Worm (Caenorhabditis elegans) whole organism, L1 larva: ENCODE results near the gene ptc-3.

ENCODE experiments used
- C34B4.2 ChIP-seq: sonication (generic microtip); optimal IDR thresholded peaks from 2 replicates; lab custom pipeline; 2017; ENCODE audit warnings: mild to moderate bottlenecking, missing genetic modification characterization, missing compliant biosample characterization
- alr-1 ChIP-seq: fragments of 200-800 bp; sonication (Bioruptor generic); optimal IDR thresholded peaks from 2 replicates; lab custom pipeline; 2018; ENCODE audit warnings: borderline replicate concordance, mild to moderate bottlenecking, missing genetic modification characterization, missing compliant biosample characterization
- blmp-1 ChIP-seq: fragments of 150-350 bp; optimal IDR thresholded peaks from 2 replicates; lab custom pipeline; 2014; ENCODE audit warnings: missing biosample characterization, missing genetic modification characterization
- ceh-8 ChIP-seq: fragments of 200-800 bp; sonication (Bioruptor generic); optimal IDR thresholded peaks from 2 replicates; lab custom pipeline; 2018; ENCODE audit warnings: mild to moderate bottlenecking, missing genetic modification characterization, moderate library complexity, missing compliant biosample characterization
- ceh-82 ChIP-seq, 3 experiments: fragments of 150-350 bp in 1 of 3; sonication (generic microtip) in 2 of 3; optimal IDR thresholded peaks; 2 replicates each; lab custom pipeline; 2014 to 2017; ENCODE audit warnings: missing biosample characterization in 3 of 3, missing genetic modification characterization in 3 of 3
- ceh-90 ChIP-seq: sonication (generic microtip); optimal IDR thresholded peaks from 2 replicates; lab custom pipeline; 2016; ENCODE audit warnings: missing genetic modification characterization, missing compliant biosample characterization
- efl-1 ChIP-seq, 4 experiments: fragments of 150-350 bp; optimal IDR thresholded peaks in 3 of 4; peaks in 1 of 4; 1 replicate in 1 of 4; 2 replicates in 3 of 4; lab custom pipeline; 2014; ENCODE audit warnings: missing biosample characterization in 2 of 4, missing genetic modification characterization in 2 of 4, missing genetic modification reagents in 2 of 4
- elt-3 ChIP-seq, 6 experiments: fragments of 150-350 bp in 1 of 6; sonication (generic microtip); optimal IDR thresholded peaks; 2 replicates each; lab custom pipeline; 2017 to 2018; ENCODE audit warnings: missing biosample characterization in 6 of 6, missing genetic modification characterization in 6 of 6, inconsistent platforms in 1 of 6
- ets-5 ChIP-seq: fragments of 200-800 bp; sonication (Bioruptor generic); IDR thresholded peaks from 2 replicates; pipeline ENCODE4 v1.3.6; 2022; ENCODE audit warnings: missing genetic modification characterization, missing compliant biosample characterization
- fkh-4 ChIP-seq: sonication (generic microtip); optimal IDR thresholded peaks from 2 replicates; lab custom pipeline; 2016; ENCODE audit warnings: missing compliant biosample characterization, missing genetic modification characterization, borderline replicate concordance
- grh-1 ChIP-seq: fragments of 200-800 bp; sonication (Bioruptor generic); IDR thresholded peaks from 2 replicates; pipeline ENCODE4 v1.3.6; 2022; ENCODE audit warnings: missing genetic modification reagents, missing genetic modification characterization, missing compliant biosample characterization
- hlh-17 ChIP-seq: fragments of 200-800 bp; sonication (Bioruptor generic); optimal IDR thresholded peaks from 2 replicates; lab custom pipeline; 2018; ENCODE audit warnings: missing genetic modification characterization, mild to moderate bottlenecking, missing compliant biosample characterization, moderate library complexity, borderline replicate concordance
- isw-1 ChIP-seq: fragments of 200-800 bp; sonication (Bioruptor generic); IDR thresholded peaks from 2 replicates; pipeline ENCODE4 v1.3.6; 2022; ENCODE audit warnings: missing genetic modification characterization, missing compliant biosample characterization
- lin-14 ChIP-seq: fragments of 200-800 bp; sonication (Bioruptor generic); optimal IDR thresholded peaks from 2 replicates; lab custom pipeline; 2018; ENCODE audit warnings: mild to moderate bottlenecking, missing genetic modification characterization, moderate library complexity, missing compliant biosample characterization
- lin-15B ChIP-seq: fragments of 150-350 bp; sonication (generic microtip); optimal IDR thresholded peaks from 3 replicates; lab custom pipeline; 2014; ENCODE audit warnings: missing biosample characterization, missing genetic modification characterization
- lin-35 ChIP-seq, 2 experiments: fragments of 150-350 bp; optimal IDR thresholded peaks; 2 replicates each; lab custom pipeline; 2014; ENCODE audit warnings: missing biosample characterization in 2 of 2, missing genetic modification characterization in 2 of 2, missing genetic modification reagents in 2 of 2
- lin-39 ChIP-seq: fragments of 150-350 bp; optimal IDR thresholded peaks from 2 replicates; lab custom pipeline; 2014; ENCODE audit warnings: missing biosample characterization, missing genetic modification reagents, missing genetic modification characterization
- mef-2 ChIP-seq: fragments of 150-350 bp; optimal IDR thresholded peaks from 2 replicates; lab custom pipeline; 2014; ENCODE audit warnings: missing biosample characterization, missing genetic modification characterization
- mep-1 ChIP-seq: fragments of 150-350 bp; optimal IDR thresholded peaks from 2 replicates; lab custom pipeline; 2014; ENCODE audit warnings: missing biosample characterization, missing genetic modification characterization
- nhr-11 ChIP-seq: fragments of 150-350 bp; optimal IDR thresholded peaks from 2 replicates; lab custom pipeline; 2014; ENCODE audit warnings: missing biosample characterization, missing genetic modification characterization
- nhr-19 ChIP-seq: fragments of 200-800 bp; sonication (Bioruptor generic); conservative IDR thresholded peaks from 2 replicates; pipeline ENCODE4 v1.3.6; 2022; ENCODE audit warnings: missing genetic modification characterization, missing compliant biosample characterization
- nhr-20 ChIP-seq: sonication (generic microtip); optimal IDR thresholded peaks from 2 replicates; lab custom pipeline; 2016; ENCODE audit warnings: mild to moderate bottlenecking, missing genetic modification characterization, missing compliant biosample characterization
- nhr-237 ChIP-seq: fragments of 150-350 bp; optimal IDR thresholded peaks from 2 replicates; lab custom pipeline; 2014; ENCODE audit warnings: missing biosample characterization, missing genetic modification characterization
- nhr-28 ChIP-seq: fragments of 150-350 bp; optimal IDR thresholded peaks from 2 replicates; lab custom pipeline; 2014; ENCODE audit warnings: missing biosample characterization, missing genetic modification characterization
- nhr-47 ChIP-seq: sonication (generic microtip); optimal IDR thresholded peaks from 2 replicates; lab custom pipeline; 2016; ENCODE audit warnings: mild to moderate bottlenecking, missing genetic modification characterization, moderate library complexity, missing compliant biosample characterization
- nhr-90 ChIP-seq: sonication (generic microtip); optimal IDR thresholded peaks from 2 replicates; lab custom pipeline; 2016; ENCODE audit warnings: mild to moderate bottlenecking, missing genetic modification characterization, missing compliant biosample characterization; ENCODE audit not compliant: poor library complexity
- pax-3 ChIP-seq: fragments of 200-800 bp; sonication (Bioruptor generic); optimal IDR thresholded peaks from 2 replicates; lab custom pipeline; 2018; ENCODE audit warnings: mild to moderate bottlenecking, missing genetic modification characterization, moderate library complexity, missing compliant biosample characterization
- pqm-1 ChIP-seq: sonication (generic microtip); optimal IDR thresholded peaks from 3 replicates; lab custom pipeline; 2017; ENCODE audit warnings: missing biosample characterization, missing genetic modification characterization
- rnt-1 ChIP-seq: sonication (generic microtip); optimal IDR thresholded peaks from 2 replicates; lab custom pipeline; 2016; ENCODE audit warnings: mild to moderate bottlenecking, missing genetic modification characterization, moderate library complexity, missing compliant biosample characterization
- skn-1 ChIP-seq: fragments of 150-350 bp; optimal IDR thresholded peaks from 2 replicates; lab custom pipeline; 2014; ENCODE audit warnings: missing biosample characterization, missing genetic modification characterization
- sox-4 ChIP-seq: sonication (generic microtip); optimal IDR thresholded peaks from 2 replicates; lab custom pipeline; 2016; ENCODE audit warnings: missing genetic modification characterization, missing compliant biosample characterization
- sptf-1 ChIP-seq: fragments of 150-350 bp; optimal IDR thresholded peaks from 2 replicates; lab custom pipeline; 2014; ENCODE audit warnings: missing biosample characterization, missing genetic modification characterization
- sup-37 ChIP-seq: fragments of 200-800 bp; sonication (Bioruptor generic); optimal IDR thresholded peaks from 2 replicates; lab custom pipeline; 2018; ENCODE audit warnings: mild to moderate bottlenecking, missing genetic modification characterization, missing compliant biosample characterization
- unc-30 ChIP-seq: sonication (generic microtip); optimal IDR thresholded peaks from 2 replicates; lab custom pipeline; 2017; ENCODE audit warnings: missing biosample characterization, missing genetic modification characterization
- unc-62 ChIP-seq: fragments of 150-350 bp; optimal IDR thresholded peaks from 2 replicates; lab custom pipeline; 2014; ENCODE audit warnings: missing biosample characterization, missing genetic modification reagents, missing genetic modification characterization
- xbp-1 ChIP-seq: sonication (generic microtip); optimal IDR thresholded peaks from 2 replicates; lab custom pipeline; 2016; ENCODE audit warnings: missing genetic modification characterization, missing compliant biosample characterization
- zag-1 ChIP-seq: fragments of 150-350 bp; optimal IDR thresholded peaks from 2 replicates; lab custom pipeline; 2014; ENCODE audit warnings: missing biosample characterization, missing genetic modification characterization
- ztf-4 ChIP-seq: fragments of 150-350 bp; optimal IDR thresholded peaks from 2 replicates; lab custom pipeline; 2014; ENCODE audit warnings: missing biosample characterization, missing genetic modification characterization

ptc-3 gene

ce11 chrII:2864229-2864628 lies 11.8 kb upstream of the ptc-3 start, which contains the start of gene Y110A2AL.5:
Gene Y110A2AL.5 (plus strand): TSS chrII:2864529.
- no peak for TF ChIP-seq sptf-1 (tag; lab: Kevin White, UChicago)
- no peak for TF ChIP-seq grh-1 (GFP tag; lab: Robert Waterston, UW)
- TF ChIP-seq mep-1 (tag; lab: Kevin White, UChicago), result no peak
- no peak for TF ChIP-seq blmp-1 (tag; lab: Kevin White, UChicago)
- no peak for TF ChIP-seq alr-1 (tag; lab: Kevin White, UChicago)
- no peak for TF ChIP-seq ets-5
- TF ChIP-seq ztf-4 (tag; lab: Kevin White, UChicago), result no peak
- TF ChIP-seq rnt-1 (tag; lab: Kevin White, UChicago), result no peak
- TF ChIP-seq nhr-28 (tag; lab: Kevin White, UChicago), result no peak
- no peak for TF ChIP-seq ceh-90
- no peak for TF ChIP-seq lin-35 (GFP tag; optimal IDR thresholded peaks at IDR 0.05; lab: Kevin White, UChicago)
- no peak for TF ChIP-seq nhr-47
- TF ChIP-seq xbp-1 (tag; lab: Kevin White, UChicago), result no peak
- no peak for TF ChIP-seq sup-37 (GFP tag; lab: Kevin White, UChicago)
- TF ChIP-seq lin-15B (tag; lab: Kevin White, UChicago), result no peak
- no peak for TF ChIP-seq nhr-19 (GFP tag; lab: Robert Waterston, UW)
- no peak for TF ChIP-seq sox-4 (tag; lab: Kevin White, UChicago)
- no peak for TF ChIP-seq nhr-11 (tag; lab: Kevin White, UChicago)
- TF ChIP-seq, all 84 proteins: peak for 0

DNA sequence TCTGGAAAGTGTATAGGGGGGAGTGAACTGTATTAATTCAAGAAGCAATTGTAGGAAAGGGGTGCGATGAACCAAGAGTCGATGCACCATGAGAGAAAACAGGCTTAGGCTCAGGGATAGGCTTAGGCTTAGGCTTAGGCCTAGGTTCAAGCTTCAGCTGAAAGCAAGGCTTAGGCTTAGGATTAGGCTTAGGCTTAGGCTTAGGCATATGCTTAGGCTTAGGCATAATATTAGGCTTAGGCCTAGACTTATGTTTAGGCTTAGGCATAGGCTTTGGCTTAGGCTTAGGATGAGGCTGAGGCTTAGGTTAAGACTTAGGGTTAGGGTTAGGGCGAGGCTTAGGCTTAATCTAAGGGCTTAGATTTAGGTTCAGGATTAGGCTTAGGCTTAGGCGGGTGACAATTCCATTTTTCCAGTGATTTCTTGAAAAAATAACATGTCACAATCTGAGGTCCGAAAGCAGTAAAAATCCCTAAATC lies 10.2 kb upstream of the ptc-3 start:
- no peak for TF ChIP-seq nhr-90 (tag; lab: Kevin White, UChicago)
- TF ChIP-seq efl-1 (optimal IDR thresholded peaks at IDR 0.05; lab: Kevin White, UChicago), result no peak
- peak in 1 of 2 experiments; percentile 37 for TF ChIP-seq efl-1 (GFP tag; optimal IDR thresholded peaks at IDR 0.05 in 1 of 2; lab: Kevin White, UChicago)
- TF ChIP-seq unc-62 (GFP tag; lab: Kevin White, UChicago), result no peak

DNA sequence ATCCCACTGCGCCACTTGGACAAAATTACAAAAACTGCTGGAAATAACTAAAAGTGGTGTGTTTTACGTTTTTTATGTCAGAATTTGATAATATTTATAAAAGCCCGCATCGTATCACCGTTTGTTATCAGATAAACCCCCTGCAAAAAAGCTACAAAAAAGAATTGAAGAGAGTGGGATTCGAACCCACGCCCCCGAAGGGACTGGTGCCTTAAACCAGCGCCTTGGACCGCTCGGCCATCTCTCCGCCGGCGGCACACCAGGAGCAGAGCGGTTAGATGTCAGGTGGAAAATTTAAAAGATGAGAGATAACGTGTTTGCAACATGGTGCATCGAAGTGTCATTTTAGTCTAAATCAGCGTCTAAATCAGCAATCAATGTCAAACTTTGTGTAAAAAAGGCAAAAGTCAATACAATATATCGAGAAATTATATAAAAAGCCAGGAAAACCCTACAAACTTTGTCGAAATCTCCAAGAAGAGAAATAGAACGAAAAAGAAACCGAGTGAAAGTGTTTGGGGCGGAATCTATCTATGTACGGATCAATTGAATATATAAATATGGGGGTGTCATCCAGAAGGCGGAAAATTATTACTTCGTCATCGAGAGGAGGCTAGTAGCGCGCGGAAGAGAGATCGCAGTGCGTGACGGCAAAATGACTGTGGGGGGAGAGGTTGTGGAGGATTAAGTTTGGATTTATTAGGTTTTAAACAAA lies 9.1 kb upstream of the ptc-3 start:
- TF ChIP-seq elt-3 (tag; optimal IDR thresholded peaks at IDR 0.05; lab: Kevin White, UChicago) (no peak), lin-14 (GFP tag; lab: Kevin White, UChicago) (peak; percentile 9), ceh-82 (tag; optimal IDR thresholded peaks at IDR 0.05; lab: Kevin White, UChicago) (peak in 1 of 3 experiments; percentile 26), mef-2 (tag; lab: Kevin White, UChicago) (no peak), blmp-1 (tag; lab: Kevin White, UChicago) (peak; percentile 89), nhr-20 (tag; lab: Kevin White, UChicago) (peak; percentile 18), pqm-1 (tag; lab: Kevin White, UChicago) (no peak), skn-1 (tag; lab: Kevin White, UChicago) (peak; percentile 7), alr-1 (tag; lab: Kevin White, UChicago) (no peak), isw-1 (no peak), rnt-1 (tag; lab: Kevin White, UChicago) (peak; percentile 51), xbp-1 (tag; lab: Kevin White, UChicago) (no peak), efl-1 (optimal IDR thresholded peaks at IDR 0.05; lab: Kevin White, UChicago) (no peak), efl-1 (GFP tag; optimal IDR thresholded peaks at IDR 0.05 in 1 of 2; lab: Kevin White, UChicago) (peak in 1 of 2 experiments; percentile 86), lin-35 (GFP tag; optimal IDR thresholded peaks at IDR 0.05; lab: Kevin White, UChicago) (peak in 1 of 2 experiments; percentile 30)

DNA sequence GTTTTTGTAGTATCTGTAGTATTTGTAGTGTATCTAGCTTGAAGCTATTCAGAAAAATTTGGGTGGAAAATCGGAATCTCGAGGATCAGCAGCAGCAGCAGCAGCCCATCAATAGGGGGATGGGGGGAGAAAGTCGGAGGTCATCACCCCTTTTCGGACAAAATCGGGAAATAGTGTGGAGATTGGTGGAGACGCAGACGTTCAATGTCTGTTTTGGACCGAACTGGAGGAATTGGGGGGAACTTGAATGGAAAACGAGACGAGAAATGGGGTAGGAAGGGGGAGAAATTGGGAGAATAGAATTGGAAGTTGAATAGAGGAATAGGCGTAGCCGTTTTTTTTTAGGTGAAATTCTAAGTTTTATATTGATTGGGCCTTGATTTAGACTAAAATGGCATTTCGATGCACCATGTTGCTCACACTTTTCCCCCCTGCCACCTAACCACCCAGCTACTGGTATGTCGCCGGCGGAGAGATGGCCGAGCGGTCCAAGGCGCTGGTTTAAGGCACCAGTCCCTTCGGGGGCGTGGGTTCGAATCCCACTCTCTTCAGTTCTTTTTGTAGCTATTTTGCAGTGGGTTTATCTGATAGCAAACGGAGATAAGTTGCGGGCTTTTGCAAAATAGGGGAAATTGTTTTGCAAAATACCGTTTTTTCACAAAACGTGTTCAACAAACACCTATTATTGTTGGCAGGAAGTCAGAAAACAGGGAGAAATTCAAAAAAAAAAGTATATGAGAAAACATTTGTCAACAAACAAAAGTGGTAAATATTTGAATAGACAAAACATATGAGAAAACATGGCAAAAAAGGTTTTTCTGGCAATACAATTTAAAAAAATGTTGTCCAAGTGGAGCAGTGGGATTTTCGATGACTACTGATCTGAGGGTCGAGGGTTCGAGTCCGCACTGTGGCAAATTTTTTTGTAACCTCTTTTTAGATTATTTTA lies 7.8 kb upstream of the ptc-3 start:
- TF ChIP-seq ceh-82 (tag; optimal IDR thresholded peaks at IDR 0.05; lab: Kevin White, UChicago) (no peak), lin-15B (tag; lab: Kevin White, UChicago) (no peak), isw-1 (no peak), nhr-28 (tag; lab: Kevin White, UChicago) (no peak), unc-62 (GFP tag; lab: Kevin White, UChicago) (no peak), ztf-4 (tag; lab: Kevin White, UChicago) (no peak), zag-1 (tag; lab: Kevin White, UChicago) (no peak), ceh-8 (GFP tag; lab: Kevin White, UChicago) (no peak), sptf-1 (tag; lab: Kevin White, UChicago) (no peak), sup-37 (GFP tag; lab: Kevin White, UChicago) (no peak), blmp-1 (tag; lab: Kevin White, UChicago) (peak; percentile 92), C34B4.2 (no peak), fkh-4 (tag; lab: Kevin White, UChicago) (no peak), pax-3 (tag; lab: Kevin White, UChicago) (no peak), unc-30 (tag; lab: Kevin White, UChicago) (no peak), nhr-237 (tag; lab: Kevin White, UChicago) (no peak), nhr-20 (tag; lab: Kevin White, UChicago) (no peak), efl-1 (optimal IDR thresholded peaks at IDR 0.05; lab: Kevin White, UChicago) (no peak), efl-1 (GFP tag; optimal IDR thresholded peaks at IDR 0.05 in 1 of 2; lab: Kevin White, UChicago) (peak in 1 of 2 experiments; percentile 92), hlh-17 (GFP tag; lab: Kevin White, UChicago) (no peak), lin-39 (tag; lab: Kevin White, UChicago) (no peak)
